Worm (Caenorhabditis elegans): ENCODE results near the gene sdz-7.

ce11 chrII:3832383-3832782 is 45.4 kb downstream of the sdz-7 start, which contains the start of gene F54D10.9:
- no peak for TF ChIP-seq ama-1 (optimal IDR thresholded peaks at IDR 0.05)
- no peak for TF ChIP-seq flt-1 (GFP tag; IDR thresholded peaks at IDR 0.05)
- TF ChIP-seq scrt-1 (GFP tag; IDR thresholded peaks at IDR 0.05) = no peak
- TF ChIP-seq F13C5.2 (tag; optimal IDR thresholded peaks at IDR 0.05) = no peak
- no peak for TF ChIP-seq sea-1 (GFP tag; conservative IDR thresholded peaks at IDR 0.05)
- TF ChIP-seq tbx-37 (GFP tag; conservative IDR thresholded peaks at IDR 0.05) = no peak
- TF ChIP-seq hmg-4 (GFP tag; optimal IDR thresholded peaks at IDR 0.05) = no peak
- no peak for TF ChIP-seq hmbx-1 (tag; optimal IDR thresholded peaks at IDR 0.05)
- no peak for TF ChIP-seq aly-1 (tag; optimal IDR thresholded peaks at IDR 0.05)
- TF ChIP-seq pes-1 (GFP tag; IDR thresholded peaks at IDR 0.05) = no peak
- no peak for TF ChIP-seq ceh-13 (GFP tag; optimal IDR thresholded peaks at IDR 0.05)
- no peak for TF ChIP-seq ceh-36 (tag; optimal IDR thresholded peaks at IDR 0.05)
- no peak for TF ChIP-seq ets-7 (tag; optimal IDR thresholded peaks at IDR 0.05)

Measured in whole organism, early embryonic.